Worm (Caenorhabditis elegans) whole organism, young adult: ENCODE data around the gene D2096.6.
"Not testable (repeated sequence)": the region's sequence is repeated elsewhere in the genome, so short reads cannot be mapped to it uniquely, and the experiment has no call there.

Experiments used
- B0035.1 ChIP-seq: sonication (generic microtip); optimal IDR thresholded peaks from 2 replicates; lab custom pipeline; 2016; ENCODE audit warnings: missing genetic modification characterization, mild to moderate bottlenecking, missing compliant biosample characterization, missing genotype, missing genetic modification reagents
- C06A6.2 ChIP-seq: fragments of 200-800 bp; sonication (Bioruptor generic); conservative IDR thresholded peaks from 2 replicates; pipeline ENCODE4 v1.3.6; 2022; ENCODE audit warnings: missing genetic modification characterization, missing compliant biosample characterization
- F10E7.11 ChIP-seq: sonication (generic microtip); optimal IDR thresholded peaks from 2 replicates; lab custom pipeline; 2017; ENCODE audit warnings: mild to moderate bottlenecking, missing genetic modification characterization, moderate library complexity, missing compliant biosample characterization
- F23B12.7 ChIP-seq: sonication (generic microtip); optimal IDR thresholded peaks from 2 replicates; lab custom pipeline; 2017; ENCODE audit warnings: missing genetic modification characterization, mild to moderate bottlenecking, missing compliant biosample characterization, antibody characterized with exemption, moderate library complexity; ENCODE audit not compliant: insufficient read depth
- F49E8.2 ChIP-seq: sonication (generic microtip); optimal IDR thresholded peaks from 3 replicates; lab custom pipeline; 2017; ENCODE audit warnings: missing genetic modification characterization, mild to moderate bottlenecking, missing compliant biosample characterization, antibody characterized with exemption, moderate library complexity; ENCODE audit not compliant: insufficient read depth
- F57A8.1 ChIP-seq: fragments of 200-800 bp; sonication (Bioruptor generic); optimal IDR thresholded peaks from 2 replicates; lab custom pipeline; 2018; ENCODE audit warnings: mild to moderate bottlenecking, missing genetic modification characterization, moderate library complexity, missing compliant biosample characterization
- akir-1 ChIP-seq: fragments of 200-800 bp; sonication (Bioruptor generic); optimal IDR thresholded peaks from 2 replicates; lab custom pipeline; 2018; ENCODE audit warnings: mild to moderate bottlenecking, missing genetic modification characterization, moderate library complexity, missing compliant biosample characterization
- aptf-2 ChIP-seq: fragments of 200-800 bp; sonication (Bioruptor generic); conservative IDR thresholded peaks from 2 replicates; pipeline ENCODE4 v1.3.6; 2022; ENCODE audit warnings: missing genetic modification reagents, missing genetic modification characterization, missing compliant biosample characterization
- athp-1 ChIP-seq: sonication (generic microtip); optimal IDR thresholded peaks from 2 replicates; lab custom pipeline; 2017; ENCODE audit warnings: mild to moderate bottlenecking, missing genetic modification characterization, missing compliant biosample characterization
- ceh-40 ChIP-seq: fragments of 200-800 bp; sonication (Bioruptor generic); IDR thresholded peaks from 2 replicates; pipeline ENCODE4 v1.3.6; 2022; ENCODE audit warnings: missing genetic modification characterization, missing compliant biosample characterization
- ceh-91 ChIP-seq: fragments of 200-800 bp; sonication (Bioruptor generic); IDR thresholded peaks from 2 replicates; pipeline ENCODE4 v1.3.6; 2022; ENCODE audit warnings: missing genetic modification reagents, missing genetic modification characterization, missing compliant biosample characterization
- ekl-4 ChIP-seq: fragments of 200-800 bp; sonication (Bioruptor generic); IDR thresholded peaks from 2 replicates; pipeline ENCODE4 v1.3.6; 2022; ENCODE audit warnings: missing genetic modification reagents, missing genetic modification characterization, missing compliant biosample characterization
- him-1 ChIP-seq: sonication (generic microtip); optimal IDR thresholded peaks from 2 replicates; lab custom pipeline; 2016; ENCODE audit warnings: missing genotype, missing genetic modification reagents, missing genetic modification characterization, missing compliant biosample characterization
- hsf-1 ChIP-seq: fragments of 200-800 bp; sonication (Bioruptor generic); IDR thresholded peaks from 2 replicates; pipeline ENCODE4 v1.3.6; 2022; ENCODE audit warnings: missing genetic modification reagents, missing genetic modification characterization, missing compliant biosample characterization
- let-607 ChIP-seq, 2 experiments: fragments of 200-800 bp in 1 of 2; sonication (Bioruptor generic) in 1 of 2; sonication (generic microtip) in 1 of 2; optimal IDR thresholded peaks; 2 replicates each; lab custom pipeline; 2016 to 2018; ENCODE audit warnings: mild to moderate bottlenecking in 2 of 2, missing compliant biosample characterization in 2 of 2, missing genetic modification characterization in 2 of 2, moderate library complexity in 2 of 2, missing genotype in 1 of 2
- lir-1 ChIP-seq: fragments of 200-800 bp; sonication (Bioruptor generic); conservative IDR thresholded peaks from 2 replicates; pipeline ENCODE4 v1.3.6; 2022; ENCODE audit warnings: missing genetic modification reagents, missing genetic modification characterization, missing compliant biosample characterization
- lsy-27 ChIP-seq: sonication (generic microtip); optimal IDR thresholded peaks from 2 replicates; lab custom pipeline; 2017; ENCODE audit warnings: missing genetic modification characterization, mild to moderate bottlenecking, missing compliant biosample characterization, antibody characterized with exemption, missing genotype, borderline replicate concordance; ENCODE audit not compliant: insufficient read depth
- madf-10 ChIP-seq: sonication (generic microtip); optimal IDR thresholded peaks from 2 replicates; lab custom pipeline; 2016; ENCODE audit warnings: mild to moderate bottlenecking, missing genetic modification characterization, missing compliant biosample characterization
- mcd-1 ChIP-seq: fragments of 200-800 bp; sonication (Bioruptor generic); IDR thresholded peaks from 2 replicates; pipeline ENCODE4 v1.3.6; 2022; ENCODE audit warnings: missing genetic modification reagents, missing genetic modification characterization, missing compliant biosample characterization
- mel-28 ChIP-seq: sonication (generic microtip); optimal IDR thresholded peaks from 2 replicates; lab custom pipeline; 2016; ENCODE audit warnings: borderline replicate concordance, mild to moderate bottlenecking, missing genetic modification characterization, missing compliant biosample characterization
- mes-4 ChIP-seq: sonication (generic microtip); optimal IDR thresholded peaks from 2 replicates; lab custom pipeline; 2016; ENCODE audit warnings: missing genotype, missing genetic modification characterization, missing compliant biosample characterization
- nfya-2 ChIP-seq: fragments of 200-800 bp; sonication (Bioruptor generic); IDR thresholded peaks from 2 replicates; pipeline ENCODE4 v1.3.6; 2022; ENCODE audit warnings: missing genetic modification reagents, missing genetic modification characterization, missing compliant biosample characterization
- nhr-27 ChIP-seq: fragments of 200-800 bp; sonication (Bioruptor generic); optimal IDR thresholded peaks from 2 replicates; lab custom pipeline; 2018; ENCODE audit warnings: mild to moderate bottlenecking, missing genetic modification characterization, moderate library complexity, missing compliant biosample characterization
- repo-1 ChIP-seq: sonication (generic microtip); optimal IDR thresholded peaks from 2 replicates; lab custom pipeline; 2017; ENCODE audit warnings: mild to moderate bottlenecking, missing genetic modification characterization, missing compliant biosample characterization
- sdz-38 ChIP-seq: sonication (generic microtip); optimal IDR thresholded peaks from 2 replicates; lab custom pipeline; 2016; ENCODE audit warnings: missing genotype, missing genetic modification characterization, missing compliant biosample characterization
- sea-2 ChIP-seq: fragments of 200-800 bp; sonication (Bioruptor generic); IDR thresholded peaks from 2 replicates; pipeline ENCODE4 v1.3.6; 2022; ENCODE audit warnings: missing genetic modification characterization, missing compliant biosample characterization
- sptf-2 ChIP-seq: fragments of 200-800 bp; sonication (Bioruptor generic); optimal IDR thresholded peaks from 2 replicates; lab custom pipeline; 2018; ENCODE audit warnings: mild to moderate bottlenecking, missing genetic modification characterization, missing compliant biosample characterization
- unc-130 ChIP-seq: sonication (generic microtip); optimal IDR thresholded peaks from 2 replicates; lab custom pipeline; 2016; ENCODE audit warnings: missing genetic modification reagents, missing genetic modification characterization, missing compliant biosample characterization
- unc-62 ChIP-seq: fragments of 150-350 bp; optimal IDR thresholded peaks from 2 replicates; lab custom pipeline; 2014; ENCODE audit warnings: missing biosample characterization, missing genetic modification reagents, missing genetic modification characterization
- zfh-2 ChIP-seq: fragments of 200-800 bp; sonication (Bioruptor generic); conservative IDR thresholded peaks from 2 replicates; pipeline ENCODE4 v1.3.6; 2022; ENCODE audit warnings: missing genetic modification reagents, missing genetic modification characterization, missing compliant biosample characterization
- zim-3 ChIP-seq: sonication (generic microtip); optimal IDR thresholded peaks from 2 replicates; lab custom pipeline; 2017; ENCODE audit warnings: mild to moderate bottlenecking, missing genetic modification characterization, moderate library complexity, missing compliant biosample characterization
- ztf-25 ChIP-seq: fragments of 200-800 bp; sonication (Bioruptor generic); IDR thresholded peaks from 2 replicates; pipeline ENCODE4 v1.3.6; 2022; ENCODE audit warnings: missing genetic modification reagents, missing genetic modification characterization, missing compliant biosample characterization

The D2096.6 gene

ce11 chrIV:8358492-8358891, 10.5 kb downstream of the D2096.6 start, which contains the start of gene D2096.13:
Gene D2096.13, minus strand, starts transcription at chrIV:8358592.
- no peak for TF ChIP-seq F23B12.7 (tag; lab: Kevin White, UChicago)

- no peak for TF ChIP-seq aptf-2
- TF ChIP-seq repo-1 (tag; lab: Kevin White, UChicago) = no peak
- no peak for TF ChIP-seq mel-28 (tag; lab: Kevin White, UChicago)
- no peak for TF ChIP-seq ceh-91 (GFP tag; lab: Robert Waterston, UW)
- no peak for TF ChIP-seq F49E8.2 (tag; lab: Kevin White, UChicago)
- TF ChIP-seq zfh-2 (GFP tag; lab: Robert Waterston, UW) = peak; percentile 84
- TF ChIP-seq, all 124 proteins: peak for 1
These were observed 11.7 kb downstream of the D2096.6 start for ce11 chrIV:8357299-8357698.

- no peak for TF ChIP-seq madf-10 (tag; lab: Kevin White, UChicago)
- TF ChIP-seq mcd-1 = no peak
- TF ChIP-seq akir-1 (GFP tag; lab: Kevin White, UChicago) = no peak
- TF ChIP-seq zim-3 = no peak
- TF ChIP-seq mes-4 (tag; lab: Kevin White, UChicago) = no peak
- no peak for TF ChIP-seq F10E7.11 (tag; lab: Kevin White, UChicago)
These were observed 13.4 kb downstream of the D2096.6 start, which contains the start of the genes F17E9.2 and col-116 for ce11 chrIV:8355592-8355991. Gene F17E9.2, plus strand, starts transcription at chrIV:8355892. Gene col-116, plus strand, starts transcription at chrIV:8355906.

ce11 chrIV:8354572-8354971, 14.5 kb downstream of the D2096.6 start, which contains the start of gene F17E9.3:
Gene F17E9.3, plus strand, starts transcription at chrIV:8354872.
- TF ChIP-seq ekl-4 (GFP tag; lab: Robert Waterston, UW) = no peak
- TF ChIP-seq sea-2 = no peak
- no peak for TF ChIP-seq ztf-25 (GFP tag; lab: Robert Waterston, UW)
- no peak for TF ChIP-seq B0035.1 (tag; lab: Kevin White, UChicago)
- TF ChIP-seq hsf-1 (GFP tag; lab: Robert Waterston, UW) = no peak
- no peak for TF ChIP-seq F23B12.7 (tag; lab: Kevin White, UChicago)
- TF ChIP-seq nfya-2 (GFP tag; lab: Robert Waterston, UW) = no peak
- TF ChIP-seq unc-130 (GFP tag; lab: Kevin White, UChicago) = no peak
- TF ChIP-seq him-1 (tag; lab: Kevin White, UChicago) = no peak
- no peak for TF ChIP-seq F57A8.1
- TF ChIP-seq nhr-27 = no peak
- TF ChIP-seq sdz-38 (tag; lab: Kevin White, UChicago) = no peak
- TF ChIP-seq, all 124 proteins: peak for 0

ce11 chrIV:8352036-8352435, 17.0 kb downstream of the D2096.6 start, which contains the start of gene F17E9.16:
Gene F17E9.16, plus strand, starts transcription at chrIV:8352336.
- not testable (repeated sequence) for TF ChIP-seq aptf-2; mel-28 (tag; lab: Kevin White, UChicago); C06A6.2 (GFP tag; lab: Robert Waterston, UW)

- TF ChIP-seq athp-1 (no peak), zfh-2 (GFP tag; lab: Robert Waterston, UW) (no peak), let-607 (tag; optimal IDR thresholded peaks at IDR 0.05; lab: Kevin White, UChicago) (no peak), sptf-2 (no peak), unc-62 (GFP tag; lab: Kevin White, UChicago) (no peak), lir-1 (GFP tag; lab: Robert Waterston, UW) (no peak), lsy-27 (no peak), nfya-2 (GFP tag; lab: Robert Waterston, UW) (no peak), ceh-40 (no peak)
These were observed 21.0 kb downstream of the D2096.6 start, which contains the start of gene F17E9.4 for ce11 chrIV:8348073-8348472. Gene F17E9.4, plus strand, starts transcription at chrIV:8348373.
